Fruit fly (Drosophila melanogaster): Measurements from ENCODE around the gene CG8043.

The CG8043 gene

dm6 chr3R:8669029-8669707, 7.5 kb upstream of the CG8043 start (continued):
- peak; percentile 78 to 85 for TF ChIP-seq Trl (optimal IDR thresholded peaks at IDR 0.05)
- TF ChIP-seq Trl (GFP tag; optimal IDR thresholded peaks at IDR 0.05): peak; percentile 98
- peak; percentile 93 for TF ChIP-seq sug (tag; optimal IDR thresholded peaks at IDR 0.05)
- TF ChIP-seq Dek (tag; optimal IDR thresholded peaks at IDR 0.05): peak; percentile 98
- TF ChIP-seq H2.0 (GFP tag; IDR thresholded peaks at IDR 0.05): peak; percentile 95
- peak; percentile 97 for TF ChIP-seq Asciz (GFP tag; optimal IDR thresholded peaks at IDR 0.05)
- peak; percentile 55 for TF ChIP-seq CG15479 (GFP tag; optimal IDR thresholded peaks at IDR 0.05)
- TF ChIP-seq sob (GFP tag; IDR thresholded peaks at IDR 0.05): peak; percentile 97
- peak; percentile 91 for TF ChIP-seq CG2116 (GFP tag; optimal IDR thresholded peaks at IDR 0.05)
- peak; percentile 92 for TF ChIP-seq CG7271 (tag; optimal IDR thresholded peaks at IDR 0.05)
- TF ChIP-seq tx (GFP tag; optimal IDR thresholded peaks at IDR 0.05): peak; percentile 96
- TF ChIP-seq CG9437 (GFP tag; optimal IDR thresholded peaks at IDR 0.05): peak; percentile 91
- peak; percentile 95 for TF ChIP-seq ac (GFP tag; optimal IDR thresholded peaks at IDR 0.05)
- peak; percentile 88 for TF ChIP-seq Myb (GFP tag; optimal IDR thresholded peaks at IDR 0.05)
- peak; percentile 96 for TF ChIP-seq maf-S (GFP tag; optimal IDR thresholded peaks at IDR 0.05)
- TF ChIP-seq pros (GFP tag; optimal IDR thresholded peaks at IDR 0.05): peak; percentile 87
- peak; percentile 90 for TF ChIP-seq CG17612 (GFP tag; IDR thresholded peaks at IDR 0.05)
- peak; percentile 74 for TF ChIP-seq Sry-β (GFP tag; optimal IDR thresholded peaks at IDR 0.05)
- peak; percentile 32 for TF ChIP-seq gfzf (GFP tag; optimal IDR thresholded peaks at IDR 0.05)
- TF ChIP-seq Xbp1 (GFP tag; optimal IDR thresholded peaks at IDR 0.05): peak; percentile 98
- TF ChIP-seq bab2 (GFP tag; optimal IDR thresholded peaks at IDR 0.05): peak; percentile 97
- TF ChIP-seq CG12219 (GFP tag; optimal IDR thresholded peaks at IDR 0.05): peak; percentile 99
- TF ChIP-seq CG5953 (GFP tag; IDR thresholded peaks at IDR 0.05): peak; percentile 95
- TF ChIP-seq Fer3 (tag; optimal IDR thresholded peaks at IDR 0.05): peak; percentile 97
- TF ChIP-seq ham (GFP tag; IDR thresholded peaks at IDR 0.05): peak; percentile 85
- peak; percentile 98 for TF ChIP-seq corto (GFP tag; optimal IDR thresholded peaks at IDR 0.05)
- TF ChIP-seq zen (tag; optimal IDR thresholded peaks at IDR 0.05): peak; percentile 96
- peak; percentile 82 for TF ChIP-seq dimm (GFP tag; IDR thresholded peaks at IDR 0.05)
- TF ChIP-seq grn (GFP tag; optimal IDR thresholded peaks at IDR 0.05): peak; percentile 86
- peak; percentile 77 for TF ChIP-seq Sry-δ (GFP tag; optimal IDR thresholded peaks at IDR 0.05)
- TF ChIP-seq NfI (GFP tag; optimal IDR thresholded peaks at IDR 0.05): peak; percentile 97
- TF ChIP-seq zen2 (GFP tag; IDR thresholded peaks at IDR 0.05; ENCODE audit: partially characterized antibody): peak; percentile 53; the same call in 2 of the 3 replicates
- TF ChIP-seq tll (GFP tag; optimal IDR thresholded peaks at IDR 0.05): peak in 1 of 2 experiments; percentile 64
- TF ChIP-seq p53 (GFP tag; optimal IDR thresholded peaks at IDR 0.05): peak; percentile 91
- TF ChIP-seq stc (GFP tag; IDR thresholded peaks at IDR 0.05): peak; percentile 98
- peak; percentile 89 for TF ChIP-seq CG4730 (GFP tag; IDR thresholded peaks at IDR 0.05)
- peak; percentile 100 for TF ChIP-seq Med (GFP tag)
- peak; percentile 94 for TF ChIP-seq Mes4 (GFP tag; optimal IDR thresholded peaks at IDR 0.05)
- peak; percentile 97 for TF ChIP-seq CG14710 (tag; optimal IDR thresholded peaks at IDR 0.05)
- TF ChIP-seq grau (tag; optimal IDR thresholded peaks at IDR 0.05): peak; percentile 96
- TF ChIP-seq CG15269 (tag; optimal IDR thresholded peaks at IDR 0.05): peak; percentile 98
- TF ChIP-seq fd102C (GFP tag; optimal IDR thresholded peaks at IDR 0.05): peak; percentile 89
- peak; percentile 94 for TF ChIP-seq sima (GFP tag; optimal IDR thresholded peaks at IDR 0.05)
- TF ChIP-seq CG10274 (GFP tag; optimal IDR thresholded peaks at IDR 0.05): peak; percentile 89
- peak; percentile 98 for TF ChIP-seq CG17328 (GFP tag; IDR thresholded peaks at IDR 0.05)
- no peak for TF ChIP-seq br (optimal IDR thresholded peaks at IDR 0.05)
- TF ChIP-seq CG4424 (GFP tag; optimal IDR thresholded peaks at IDR 0.05): peak; percentile 98
- peak; percentile 96 for TF ChIP-seq CG13123 (GFP tag; optimal IDR thresholded peaks at IDR 0.05)
- peak; percentile 96 for TF ChIP-seq MTF-1 (GFP tag; optimal IDR thresholded peaks at IDR 0.05; ENCODE audit: borderline replicate concordance)
- TF ChIP-seq unc-4 (GFP tag; IDR thresholded peaks at IDR 0.05; ENCODE audit: partially characterized antibody): peak; percentile 70
